Worm (Caenorhabditis elegans) whole organism, L4 larva: Measurements from ENCODE around the gene gtf-2F2.

Experiments used
- ama-1 ChIP-seq: fragments of 150-350 bp; optimal IDR thresholded peaks from 2 replicates; lab custom pipeline; 2014; ENCODE audit warnings: inconsistent platforms, mixed read lengths
- egl-27 ChIP-seq: sonication (generic microtip); optimal IDR thresholded peaks from 3 replicates; lab custom pipeline; 2017; ENCODE audit warnings: missing biosample characterization, missing genetic modification reagents, missing genetic modification characterization
- egl-43 ChIP-seq: fragments of 200-800 bp; sonication (Bioruptor generic); IDR thresholded peaks from 2 replicates; pipeline ENCODE4 v1.3.6; 2022; ENCODE audit warnings: missing genetic modification reagents, missing genetic modification characterization, missing compliant biosample characterization
- nhr-10 ChIP-seq: fragments of 150-350 bp; optimal IDR thresholded peaks from 2 replicates; lab custom pipeline; 2014; ENCODE audit warnings: missing biosample characterization, missing genetic modification characterization
- nhr-28 ChIP-seq: fragments of 150-350 bp; optimal IDR thresholded peaks from 2 replicates; lab custom pipeline; 2014; ENCODE audit warnings: missing biosample characterization, missing genetic modification characterization
- nhr-77 ChIP-seq: fragments of 150-350 bp; optimal IDR thresholded peaks from 2 replicates; lab custom pipeline; 2014; ENCODE audit warnings: missing biosample characterization, missing genetic modification characterization
- pha-4 ChIP-seq, 2 experiments: fragments of 150-350 bp in 1 of 2; fragments of 200-800 bp in 1 of 2; sonication (Bioruptor generic) in 1 of 2; IDR thresholded peaks in 1 of 2; optimal IDR thresholded peaks in 1 of 2; 2 replicates each; pipeline versions ENCODE4 v1.3.6 to Lab custom; 2014 to 2022; ENCODE audit warnings: missing genetic modification characterization in 2 of 2, missing genetic modification reagents in 2 of 2, missing biosample characterization in 1 of 2, missing compliant biosample characterization in 1 of 2
- pqm-1 ChIP-seq: sonication (generic microtip); optimal IDR thresholded peaks from 2 replicates; lab custom pipeline; 2017; ENCODE audit warnings: missing biosample characterization, missing genetic modification characterization

ce11 chrV:18990958-18991357, 2.8 kb upstream of the gtf-2F2 start:
- TF ChIP-seq nhr-28 (tag; lab: Kevin White, UChicago) (no peak), pqm-1 (no peak), ama-1 (no peak), pha-4 (GFP tag; IDR thresholded peaks at IDR 0.05; lab: Robert Waterston, UW) (no peak), pha-4 (tag; optimal IDR thresholded peaks at IDR 0.05; lab: Kevin White, UChicago) (no peak), egl-43 (GFP tag; lab: Robert Waterston, UW) (no peak), nhr-77 (no peak), nhr-10 (tag; lab: Kevin White, UChicago) (no peak), egl-27 (tag; lab: Kevin White, UChicago) (no peak)
